Worm (Caenorhabditis elegans) whole organism, midembryonic: ENCODE data around the gene C01F1.6.

Experiments used
- cog-1 ChIP-seq: sonication (generic microtip); optimal IDR thresholded peaks from 2 replicates; lab custom pipeline; 2016; ENCODE audit warnings: missing genetic modification characterization, missing compliant biosample characterization
- flt-1 ChIP-seq: fragments of 200-800 bp; sonication (Bioruptor generic); IDR thresholded peaks from 2 replicates; pipeline ENCODE4 v1.3.6; 2022; ENCODE audit warnings: missing genetic modification characterization, missing compliant biosample characterization

ce11 chrII:4306921-4307630, 19.1 kb upstream of the C01F1.6 start, which contains the start of gene Y52E8A.3:
- TF ChIP-seq flt-1 (GFP tag; lab: Robert Waterston, UW) (no peak), cog-1 (tag; lab: Kevin White, UChicago) (no peak)
